Worm (Caenorhabditis elegans) whole organism, young adult: Measurements from ENCODE around the gene vrp-1.

ENCODE experiments used
- B0035.1 ChIP-seq: sonication (generic microtip); optimal IDR thresholded peaks from 2 replicates; lab custom pipeline; 2016; ENCODE audit warnings: missing genetic modification characterization, mild to moderate bottlenecking, missing compliant biosample characterization, missing genotype, missing genetic modification reagents
- B0261.1 ChIP-seq: sonication (generic microtip); optimal IDR thresholded peaks from 2 replicates; lab custom pipeline; 2016; ENCODE audit warnings: mild to moderate bottlenecking, missing genetic modification characterization, moderate library complexity, missing compliant biosample characterization
- B0336.3 ChIP-seq: fragments of 200-800 bp; sonication (Bioruptor generic); IDR thresholded peaks from 2 replicates; pipeline ENCODE4 v1.3.6; 2022; ENCODE audit warnings: missing genetic modification characterization, missing compliant biosample characterization
- F23B12.7 ChIP-seq: sonication (generic microtip); optimal IDR thresholded peaks from 2 replicates; lab custom pipeline; 2017; ENCODE audit warnings: missing genetic modification characterization, mild to moderate bottlenecking, missing compliant biosample characterization, antibody characterized with exemption, moderate library complexity; ENCODE audit not compliant: insufficient read depth
- F37B4.10 ChIP-seq: fragments of 200-800 bp; sonication (Bioruptor generic); IDR thresholded peaks from 2 replicates; pipeline ENCODE4 v1.3.6; 2022; ENCODE audit warnings: missing genetic modification characterization, missing compliant biosample characterization
- F52B5.7 ChIP-seq: sonication (generic microtip); optimal IDR thresholded peaks from 2 replicates; lab custom pipeline; 2016; ENCODE audit warnings: mild to moderate bottlenecking, missing genetic modification characterization, missing compliant biosample characterization
- F57A8.1 ChIP-seq: fragments of 200-800 bp; sonication (Bioruptor generic); optimal IDR thresholded peaks from 2 replicates; lab custom pipeline; 2018; ENCODE audit warnings: mild to moderate bottlenecking, missing genetic modification characterization, moderate library complexity, missing compliant biosample characterization
- F57C9.4 ChIP-seq: sonication (generic microtip); optimal IDR thresholded peaks from 2 replicates; lab custom pipeline; 2017; ENCODE audit warnings: mild to moderate bottlenecking, missing genetic modification characterization, missing compliant biosample characterization
- ZK185.1 ChIP-seq: sonication (generic microtip); optimal IDR thresholded peaks from 2 replicates; lab custom pipeline; 2016; ENCODE audit warnings: mild to moderate bottlenecking, missing genetic modification characterization, missing compliant biosample characterization; ENCODE audit not compliant: poor library complexity, severe bottlenecking
- akir-1 ChIP-seq: fragments of 200-800 bp; sonication (Bioruptor generic); optimal IDR thresholded peaks from 2 replicates; lab custom pipeline; 2018; ENCODE audit warnings: mild to moderate bottlenecking, missing genetic modification characterization, moderate library complexity, missing compliant biosample characterization
- attf-3 ChIP-seq: fragments of 200-800 bp; sonication (Bioruptor generic); conservative IDR thresholded peaks from 2 replicates; pipeline ENCODE4 v1.3.6; 2022; ENCODE audit warnings: missing genetic modification reagents, missing genetic modification characterization, missing compliant biosample characterization
- attf-5 ChIP-seq: fragments of 200-800 bp; sonication (Bioruptor generic); optimal IDR thresholded peaks from 2 replicates; lab custom pipeline; 2018; ENCODE audit warnings: mild to moderate bottlenecking, missing genetic modification characterization, missing compliant biosample characterization
- bed-1 ChIP-seq: fragments of 200-800 bp; sonication (Bioruptor generic); IDR thresholded peaks from 2 replicates; pipeline ENCODE4 v1.3.6; 2022; ENCODE audit warnings: missing genetic modification reagents, missing genetic modification characterization, missing compliant biosample characterization
- bed-2 ChIP-seq: fragments of 200-800 bp; sonication (Bioruptor generic); IDR thresholded peaks from 2 replicates; pipeline ENCODE4 v1.3.6; 2022; ENCODE audit warnings: missing genetic modification reagents, missing genetic modification characterization, missing compliant biosample characterization
- ccch-3 ChIP-seq: fragments of 200-800 bp; sonication (Bioruptor generic); optimal IDR thresholded peaks from 2 replicates; lab custom pipeline; 2018; ENCODE audit warnings: mild to moderate bottlenecking, missing genetic modification characterization, missing compliant biosample characterization
- cebp-1 ChIP-seq, 2 experiments: fragments of 200-800 bp in 1 of 2; sonication (Bioruptor generic) in 1 of 2; sonication (generic microtip) in 1 of 2; IDR thresholded peaks in 1 of 2; optimal IDR thresholded peaks in 1 of 2; 2 replicates each; pipeline versions ENCODE4 v1.3.6 to Lab custom; 2017 to 2022; ENCODE audit warnings: missing compliant biosample characterization in 2 of 2, missing genetic modification characterization in 2 of 2, mild to moderate bottlenecking in 1 of 2, missing genetic modification reagents in 1 of 2, moderate library complexity in 1 of 2
- cebp-2 ChIP-seq: fragments of 200-800 bp; sonication (Bioruptor generic); IDR thresholded peaks from 2 replicates; pipeline ENCODE4 v1.3.6; 2022; ENCODE audit warnings: missing genetic modification characterization, missing compliant biosample characterization
- ceh-40 ChIP-seq: fragments of 200-800 bp; sonication (Bioruptor generic); IDR thresholded peaks from 2 replicates; pipeline ENCODE4 v1.3.6; 2022; ENCODE audit warnings: missing genetic modification characterization, missing compliant biosample characterization
- egl-18 ChIP-seq: fragments of 200-800 bp; sonication (Bioruptor generic); IDR thresholded peaks from 2 replicates; pipeline ENCODE4 v1.3.6; 2022; ENCODE audit warnings: missing genetic modification reagents, missing genetic modification characterization, missing compliant biosample characterization
- egl-44 ChIP-seq: fragments of 200-800 bp; sonication (Bioruptor generic); IDR thresholded peaks from 2 replicates; pipeline ENCODE4 v1.3.6; 2022; ENCODE audit warnings: missing genetic modification reagents, missing genetic modification characterization, missing compliant biosample characterization
- egrh-3 ChIP-seq: fragments of 200-800 bp; sonication (Bioruptor generic); IDR thresholded peaks from 2 replicates; pipeline ENCODE4 v1.3.6; 2022; ENCODE audit warnings: missing genetic modification reagents, missing genetic modification characterization, missing compliant biosample characterization
- ekl-4 ChIP-seq: fragments of 200-800 bp; sonication (Bioruptor generic); IDR thresholded peaks from 2 replicates; pipeline ENCODE4 v1.3.6; 2022; ENCODE audit warnings: missing genetic modification reagents, missing genetic modification characterization, missing compliant biosample characterization
- gei-17 ChIP-seq: fragments of 200-800 bp; sonication (Bioruptor generic); optimal IDR thresholded peaks from 2 replicates; lab custom pipeline; 2018; ENCODE audit warnings: mild to moderate bottlenecking, missing genetic modification characterization, missing compliant biosample characterization
- hmg-1.2 ChIP-seq: fragments of 200-800 bp; sonication (Bioruptor generic); IDR thresholded peaks from 2 replicates; pipeline ENCODE4 v1.3.6; 2022; ENCODE audit warnings: missing genetic modification reagents, missing genetic modification characterization, missing compliant biosample characterization
- hmg-20 ChIP-seq: fragments of 200-800 bp; sonication (Bioruptor generic); IDR thresholded peaks from 2 replicates; pipeline ENCODE4 v1.3.6; 2022; ENCODE audit warnings: missing genetic modification reagents, missing genetic modification characterization, missing compliant biosample characterization
- lin-26 ChIP-seq: fragments of 200-800 bp; sonication (Bioruptor generic); IDR thresholded peaks from 2 replicates; pipeline ENCODE4 v1.3.6; 2022; ENCODE audit warnings: missing genetic modification reagents, missing genetic modification characterization, missing compliant biosample characterization
- lin-40 ChIP-seq: sonication (generic microtip); optimal IDR thresholded peaks from 2 replicates; lab custom pipeline; 2016; ENCODE audit warnings: missing genetic modification characterization, mild to moderate bottlenecking, missing compliant biosample characterization, missing genotype, missing genetic modification reagents
- lir-1 ChIP-seq: fragments of 200-800 bp; sonication (Bioruptor generic); conservative IDR thresholded peaks from 2 replicates; pipeline ENCODE4 v1.3.6; 2022; ENCODE audit warnings: missing genetic modification reagents, missing genetic modification characterization, missing compliant biosample characterization
- madf-3 ChIP-seq: fragments of 200-800 bp; sonication (Bioruptor generic); IDR thresholded peaks from 2 replicates; pipeline ENCODE4 v1.3.6; 2022; ENCODE audit warnings: missing genetic modification reagents, missing genetic modification characterization, missing compliant biosample characterization
- madf-6 ChIP-seq: fragments of 200-800 bp; sonication (Bioruptor generic); IDR thresholded peaks from 2 replicates; pipeline ENCODE4 v1.3.6; 2022; ENCODE audit warnings: missing genetic modification reagents, missing genetic modification characterization, missing compliant biosample characterization
- madf-8 ChIP-seq: fragments of 200-800 bp; sonication (Bioruptor generic); conservative IDR thresholded peaks from 2 replicates; pipeline ENCODE4 v1.3.6; 2022; ENCODE audit warnings: missing genetic modification reagents, missing genetic modification characterization, missing compliant biosample characterization
- mxl-1 ChIP-seq: sonication (generic microtip); optimal IDR thresholded peaks from 2 replicates; lab custom pipeline; 2016; ENCODE audit warnings: missing genetic modification characterization, missing compliant biosample characterization
- nhr-80 ChIP-seq: sonication (generic microtip); optimal IDR thresholded peaks from 2 replicates; lab custom pipeline; 2016; ENCODE audit warnings: missing genetic modification characterization, missing compliant biosample characterization
- pbrm-1 ChIP-seq: fragments of 200-800 bp; sonication (Bioruptor generic); IDR thresholded peaks from 2 replicates; pipeline ENCODE4 v1.3.6; 2022; ENCODE audit warnings: missing genetic modification reagents, missing genetic modification characterization, missing compliant biosample characterization
- repo-1 ChIP-seq: sonication (generic microtip); optimal IDR thresholded peaks from 2 replicates; lab custom pipeline; 2017; ENCODE audit warnings: mild to moderate bottlenecking, missing genetic modification characterization, missing compliant biosample characterization
- snpc-1.3 ChIP-seq: sonication (generic microtip); optimal IDR thresholded peaks from 2 replicates; lab custom pipeline; 2017; ENCODE audit warnings: missing genetic modification characterization, mild to moderate bottlenecking, missing compliant biosample characterization, antibody characterized with exemption, moderate library complexity, missing genotype, missing genetic modification reagents; ENCODE audit not compliant: insufficient read depth
- somi-1 ChIP-seq: fragments of 200-800 bp; sonication (Bioruptor generic); optimal IDR thresholded peaks from 2 replicates; lab custom pipeline; 2018; ENCODE audit warnings: mild to moderate bottlenecking, missing genetic modification characterization, missing compliant biosample characterization
- xnd-1 ChIP-seq: sonication (generic microtip); optimal IDR thresholded peaks from 2 replicates; lab custom pipeline; 2016; ENCODE audit warnings: missing genotype, missing genetic modification reagents, missing genetic modification characterization, missing compliant biosample characterization
- zfh-2 ChIP-seq: fragments of 200-800 bp; sonication (Bioruptor generic); conservative IDR thresholded peaks from 2 replicates; pipeline ENCODE4 v1.3.6; 2022; ENCODE audit warnings: missing genetic modification reagents, missing genetic modification characterization, missing compliant biosample characterization
- zim-3 ChIP-seq: sonication (generic microtip); optimal IDR thresholded peaks from 2 replicates; lab custom pipeline; 2017; ENCODE audit warnings: mild to moderate bottlenecking, missing genetic modification characterization, moderate library complexity, missing compliant biosample characterization
- ztf-18 ChIP-seq: sonication (generic microtip); optimal IDR thresholded peaks from 2 replicates; lab custom pipeline; 2016; ENCODE audit warnings: missing genotype, mild to moderate bottlenecking, missing genetic modification characterization, missing compliant biosample characterization
- ztf-26 ChIP-seq: sonication (generic microtip); optimal IDR thresholded peaks from 2 replicates; lab custom pipeline; 2017; ENCODE audit warnings: missing genetic modification characterization, missing compliant biosample characterization
- ztf-28 ChIP-seq: fragments of 200-800 bp; sonication (Bioruptor generic); IDR thresholded peaks from 2 replicates; pipeline ENCODE4 v1.3.6; 2022; ENCODE audit warnings: missing genetic modification reagents, missing genetic modification characterization, missing compliant biosample characterization
- ztf-3 ChIP-seq: fragments of 200-800 bp; sonication (Bioruptor generic); optimal IDR thresholded peaks from 2 replicates; lab custom pipeline; 2018; ENCODE audit warnings: mild to moderate bottlenecking, missing genetic modification characterization, missing compliant biosample characterization
- ztf-6 ChIP-seq: fragments of 200-800 bp; sonication (Bioruptor generic); IDR thresholded peaks from 2 replicates; pipeline ENCODE4 v1.3.6; 2022; ENCODE audit warnings: missing genetic modification reagents, missing genetic modification characterization, missing compliant biosample characterization

Gene vrp-1

DNA sequence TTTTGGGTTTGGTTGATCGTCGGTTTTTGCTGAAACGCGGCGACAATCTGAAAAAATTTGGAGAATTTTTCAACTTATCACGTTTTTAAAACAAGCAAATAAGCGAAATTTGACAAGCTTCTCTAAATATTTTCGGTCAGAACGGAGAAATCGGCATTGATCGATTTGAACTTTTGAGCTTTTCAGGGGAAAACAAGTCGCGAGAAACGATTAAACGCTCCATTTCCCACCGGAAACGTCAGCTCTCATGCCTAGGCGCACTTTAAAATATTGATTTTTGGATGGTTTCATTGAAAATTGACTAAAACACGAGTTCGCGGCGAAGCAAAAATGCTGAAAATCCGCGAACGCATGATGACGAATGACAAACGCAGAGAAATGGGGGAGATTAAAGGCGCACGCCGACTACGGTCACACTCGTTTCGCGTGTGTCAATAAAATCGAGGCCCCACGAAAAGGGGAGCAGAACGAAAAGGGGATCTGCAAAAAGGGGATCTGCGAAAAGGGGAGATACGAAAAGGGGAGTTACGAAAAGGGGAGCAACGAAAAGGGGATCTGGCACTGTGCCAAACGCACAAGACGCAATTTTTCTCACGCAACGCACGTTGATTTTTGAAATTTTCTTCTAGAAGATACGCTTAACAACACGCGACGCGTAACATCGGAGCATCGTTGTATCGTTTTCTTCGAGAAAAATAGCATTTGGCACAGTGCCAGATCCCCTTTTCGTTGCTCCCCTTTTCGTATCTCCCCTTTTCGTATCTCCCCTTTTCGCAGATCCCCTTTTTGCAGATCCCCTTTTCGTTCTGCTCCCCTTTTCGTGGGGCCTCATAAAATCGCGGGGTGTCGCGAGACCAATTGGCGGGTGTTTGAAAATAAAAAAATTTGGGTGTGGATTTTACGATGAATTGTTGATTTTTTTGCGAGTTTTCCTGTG, 37.9 kb downstream of the vrp-1 start, which contains the start of gene eel-1 (continued):
- TF ChIP-seq lir-1: peak; percentile 98
- peak; percentile 94 for TF ChIP-seq ZK185.1
- peak; percentile 99 for TF ChIP-seq ztf-28 (GFP tag; lab: Robert Waterston, UW)
- peak; percentile 98 for TF ChIP-seq ekl-4 (GFP tag; lab: Robert Waterston, UW)
- TF ChIP-seq hmg-20 (GFP tag; lab: Robert Waterston, UW): peak; percentile 94
- peak; percentile 95 for TF ChIP-seq akir-1 (GFP tag; lab: Kevin White, UChicago)
- peak; percentile 69 for TF ChIP-seq gei-17
- TF ChIP-seq F37B4.10 (GFP tag; lab: Robert Waterston, UW): peak; percentile 99
- TF ChIP-seq attf-5 (GFP tag; lab: Kevin White, UChicago): peak; percentile 96
- TF ChIP-seq nhr-80 (tag; lab: Kevin White, UChicago): peak; percentile 88
- TF ChIP-seq madf-8 (GFP tag; lab: Robert Waterston, UW): peak; percentile 93
- peak; percentile 26 for TF ChIP-seq mxl-1 (tag; lab: Kevin White, UChicago)
- peak; percentile 71 for TF ChIP-seq ztf-3 (GFP tag; lab: Kevin White, UChicago)
- TF ChIP-seq bed-1 (GFP tag; lab: Robert Waterston, UW): peak; percentile 94
- peak; percentile 86 for TF ChIP-seq F52B5.7 (tag; lab: Kevin White, UChicago)
- peak; percentile 89 for TF ChIP-seq somi-1 (GFP tag; lab: Kevin White, UChicago)
- peak; percentile 62 for TF ChIP-seq xnd-1
- peak; percentile 84 for TF ChIP-seq egrh-3 (GFP tag; lab: Robert Waterston, UW)
- peak; percentile 96 for TF ChIP-seq egl-18 (GFP tag; lab: Robert Waterston, UW)
- TF ChIP-seq attf-3 (GFP tag; lab: Robert Waterston, UW): peak; percentile 87
- TF ChIP-seq ccch-3: peak; percentile 88
- TF ChIP-seq repo-1: peak; percentile 32
- TF ChIP-seq ztf-18 (tag; lab: Kevin White, UChicago): peak; percentile 87
- TF ChIP-seq ztf-6: peak; percentile 97
- peak; percentile 89 for TF ChIP-seq ztf-26 (tag; lab: Kevin White, UChicago)
- peak; percentile 98 for TF ChIP-seq madf-3 (GFP tag; lab: Robert Waterston, UW)
- TF ChIP-seq snpc-1.3 (tag; lab: Kevin White, UChicago): peak; percentile 59
- peak; percentile 47 for TF ChIP-seq F57A8.1
- TF ChIP-seq cebp-2 (GFP tag; lab: Robert Waterston, UW): peak; percentile 95
- TF ChIP-seq bed-2 (GFP tag; lab: Robert Waterston, UW): peak; percentile 99
- TF ChIP-seq B0261.1 (tag; lab: Kevin White, UChicago): peak; percentile 17
- TF ChIP-seq F57C9.4 (tag; lab: Kevin White, UChicago): peak; percentile 34
- peak; percentile 91 for TF ChIP-seq zfh-2
- TF ChIP-seq B0336.3 (GFP tag; lab: Robert Waterston, UW): peak; percentile 94
- peak; percentile 91 for TF ChIP-seq lin-26 (GFP tag; lab: Robert Waterston, UW)
- peak; percentile 98 for TF ChIP-seq pbrm-1
- TF ChIP-seq madf-6 (GFP tag; lab: Robert Waterston, UW): peak; percentile 98
- peak; percentile 95 for TF ChIP-seq lin-40 (tag; lab: Kevin White, UChicago)
- peak; percentile 90 for TF ChIP-seq zim-3
- peak; percentile 79 for TF ChIP-seq B0035.1 (tag; lab: Kevin White, UChicago)
- TF ChIP-seq hmg-1.2: peak; percentile 90
- peak; percentile 58 for TF ChIP-seq F23B12.7 (tag; lab: Kevin White, UChicago)
- peak; percentile 90 for TF ChIP-seq cebp-1 (GFP tag; IDR thresholded peaks at IDR 0.05; lab: Robert Waterston, UW)
- peak; percentile 91 for TF ChIP-seq cebp-1 (tag; optimal IDR thresholded peaks at IDR 0.05; lab: Kevin White, UChicago)
- TF ChIP-seq egl-44: peak; percentile 98
- TF ChIP-seq ceh-40 (GFP tag; lab: Robert Waterston, UW): peak; percentile 92
